Worm (Caenorhabditis elegans) whole organism, dauer: ENCODE data around the gene mdt-30.

ENCODE experiments used
- unc-62 ChIP-seq: sonication (generic microtip); optimal IDR thresholded peaks from 2 replicates; lab custom pipeline; 2017; ENCODE audit warnings: missing biosample characterization, missing genetic modification reagents, missing genetic modification characterization

mdt-30 gene

DNA sequence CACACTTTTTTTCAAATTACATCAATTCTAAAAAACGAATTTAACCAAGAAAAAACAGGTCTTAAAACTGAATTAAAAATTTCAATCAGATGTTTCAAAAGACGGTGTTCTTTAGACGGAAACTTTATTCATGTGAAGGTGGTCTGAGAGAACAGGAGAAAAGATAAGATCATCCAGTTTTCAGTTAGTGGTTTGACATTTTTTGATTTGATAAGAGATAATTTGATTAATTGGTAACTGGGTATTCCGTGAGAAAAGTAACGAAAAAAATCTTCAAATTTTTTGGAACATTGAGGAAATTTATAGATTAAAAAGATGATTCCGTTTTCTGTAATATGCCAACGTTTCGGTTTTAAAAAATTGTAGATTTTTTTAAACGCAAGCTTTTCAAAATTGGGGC is 8.7 kb upstream of the mdt-30 start:
- no peak for TF ChIP-seq unc-62

DNA sequence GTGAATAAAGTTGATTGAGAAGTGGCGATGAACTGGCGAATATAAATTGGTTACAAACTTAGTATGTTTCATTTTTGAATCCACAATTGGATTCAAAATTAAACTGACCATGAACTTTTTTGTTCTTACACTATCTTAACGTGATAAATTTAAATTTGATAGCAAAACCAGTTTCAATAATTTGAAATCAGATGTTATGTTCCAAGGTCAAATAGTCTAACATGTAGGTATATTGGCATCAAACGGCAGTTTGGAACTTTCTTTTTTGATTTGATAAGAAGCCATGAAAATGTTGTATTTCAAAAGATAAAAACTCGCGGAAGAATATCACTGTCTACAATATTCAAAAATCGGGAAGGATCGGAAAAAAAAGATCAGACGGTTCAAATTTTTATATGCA is 8.2 kb upstream of the mdt-30 start:
- no peak for TF ChIP-seq unc-62

DNA sequence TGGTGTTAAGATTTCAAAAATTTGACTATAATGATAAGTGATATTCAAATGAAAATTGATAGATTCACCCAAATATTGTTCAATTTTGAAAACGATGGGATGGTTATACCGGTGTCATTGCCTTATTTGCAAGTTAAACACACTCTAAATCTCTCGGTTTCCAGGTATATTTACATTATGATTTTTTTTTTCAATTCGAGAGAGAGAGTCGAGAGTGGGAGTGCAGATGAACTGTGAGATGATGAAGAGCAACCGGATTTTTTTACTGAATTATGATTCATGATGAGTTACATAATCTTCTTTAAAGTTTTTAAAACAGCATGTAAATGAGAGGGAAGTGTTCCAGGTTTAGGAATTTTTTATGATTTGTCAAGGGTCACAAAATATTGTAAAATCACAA is 5.7 kb upstream of the mdt-30 start, which contains the start of gene F44B9.10:
Gene F44B9.10 (minus strand): TSS at position 101 of the 400 bp plus-strand sequence.
- TF ChIP-seq unc-62: no peak

DNA sequence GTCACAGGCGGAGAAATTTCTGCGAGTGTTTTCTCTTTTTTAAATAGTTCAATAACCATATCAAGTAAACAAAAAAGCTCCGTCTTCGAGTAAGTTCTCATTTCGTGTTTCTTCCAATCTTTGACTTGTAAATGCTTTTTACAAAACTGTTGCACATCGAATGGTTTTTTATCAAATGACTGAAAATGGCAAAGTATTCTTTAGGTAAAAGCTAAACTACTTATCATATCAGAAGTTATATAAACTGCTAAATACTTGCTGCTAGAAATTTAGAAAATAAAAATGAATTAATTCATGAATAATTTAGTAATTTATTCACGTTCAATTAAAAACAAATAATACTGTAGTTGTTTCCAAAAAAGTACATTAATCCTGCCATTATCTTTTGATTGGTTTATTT is 3.1 kb upstream of the mdt-30 start, which contains the start of gene F44B9.9:
Gene F44B9.9 (minus strand): TSS at position 101 of the 400 bp plus-strand sequence.
- TF ChIP-seq unc-62: no peak

DNA sequence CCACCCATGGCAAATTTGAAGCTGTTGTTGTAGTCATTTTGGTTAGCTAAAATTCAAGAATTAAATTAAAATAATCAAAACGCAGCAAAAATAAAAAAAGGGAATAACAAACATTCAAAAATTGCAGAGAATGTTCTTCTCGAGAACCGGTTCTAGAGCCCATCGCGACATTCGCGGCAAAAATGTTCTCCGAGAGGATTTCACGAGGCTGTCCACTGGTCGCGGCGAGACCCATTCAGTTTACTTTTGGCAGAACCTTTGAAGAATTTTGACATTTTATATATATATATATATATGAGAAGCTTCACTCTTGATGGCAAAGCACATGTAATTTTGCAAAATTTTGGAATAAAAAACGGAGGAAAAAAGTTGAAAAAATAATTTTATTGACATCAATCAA is 1.6 kb upstream of the mdt-30 start, which contains the start of gene F44B9.8:
Gene F44B9.8 (minus strand): TSS at position 163 of the 400 bp plus-strand sequence.
- no peak for TF ChIP-seq unc-62

DNA sequence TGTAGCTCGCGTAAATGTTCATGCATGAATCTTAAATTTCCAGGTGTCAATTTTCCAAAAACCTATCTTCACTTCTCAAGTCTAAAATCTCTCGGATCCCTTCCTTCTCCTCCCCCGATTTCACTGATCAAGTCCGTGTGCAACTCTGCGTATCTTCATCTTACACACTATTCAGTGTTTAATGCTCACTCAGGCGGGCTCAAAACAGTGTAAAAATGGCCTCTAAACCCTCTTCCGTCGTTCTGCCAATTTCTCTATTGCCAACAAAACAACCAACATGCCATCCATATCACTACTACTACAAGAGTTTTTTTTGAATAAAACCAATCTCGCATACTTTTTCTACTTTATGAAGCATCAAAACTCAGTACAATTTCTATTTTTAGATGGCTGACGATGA is 5.8 kb downstream of the mdt-30 start, which contains the start of gene F44B9.2:
Gene F44B9.2 (plus strand): TSS at position 387 of the 400 bp plus-strand sequence.
- no peak for TF ChIP-seq unc-62

DNA sequence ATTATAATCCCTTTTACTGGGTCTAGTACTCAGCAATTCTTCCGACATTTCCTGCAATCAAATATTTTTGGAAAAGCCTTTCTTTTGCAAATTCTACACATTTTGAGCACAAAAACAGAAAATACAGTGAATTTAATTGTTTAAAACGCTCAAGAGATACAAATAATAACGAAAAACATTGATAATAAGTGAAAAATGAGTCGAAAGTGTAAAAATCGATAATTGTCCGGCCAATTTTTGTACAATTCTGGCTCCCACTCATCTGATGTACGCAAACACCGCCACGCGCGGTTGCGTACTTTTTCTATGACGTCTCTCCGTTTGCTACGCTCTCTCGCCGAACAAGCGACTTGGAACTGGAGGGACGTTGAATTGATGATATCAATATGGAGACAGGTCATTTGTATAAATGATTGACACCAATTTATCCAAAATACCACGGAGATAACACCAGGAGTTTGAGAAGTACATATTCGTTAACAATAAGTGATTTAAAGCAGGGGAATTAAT is 7.0 kb downstream of the mdt-30 start, which contains the start of gene lin-36:
Gene lin-36 (minus strand): TSS at position 51 of the 510 bp plus-strand sequence.
- no peak for TF ChIP-seq unc-62

DNA sequence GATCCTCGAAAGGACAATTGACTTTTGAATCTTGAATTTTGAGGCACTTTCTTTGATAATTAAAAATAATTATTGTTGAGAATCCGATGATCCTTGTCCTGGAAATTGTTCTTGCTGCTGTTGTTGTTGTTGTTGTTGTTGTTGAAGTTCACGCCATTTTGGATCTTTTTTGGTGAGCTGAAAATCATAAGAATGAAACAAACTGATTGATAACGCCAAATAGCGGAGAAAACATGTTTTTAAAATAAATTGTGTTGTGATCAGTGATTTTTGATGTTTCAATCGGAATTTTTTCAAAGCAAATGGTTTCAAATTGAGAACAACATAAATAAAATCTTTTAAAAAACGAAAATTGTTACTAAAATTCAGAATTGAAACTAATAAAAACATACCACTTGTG is 10.8 kb downstream of the mdt-30 start:
- TF ChIP-seq unc-62: no peak

DNA sequence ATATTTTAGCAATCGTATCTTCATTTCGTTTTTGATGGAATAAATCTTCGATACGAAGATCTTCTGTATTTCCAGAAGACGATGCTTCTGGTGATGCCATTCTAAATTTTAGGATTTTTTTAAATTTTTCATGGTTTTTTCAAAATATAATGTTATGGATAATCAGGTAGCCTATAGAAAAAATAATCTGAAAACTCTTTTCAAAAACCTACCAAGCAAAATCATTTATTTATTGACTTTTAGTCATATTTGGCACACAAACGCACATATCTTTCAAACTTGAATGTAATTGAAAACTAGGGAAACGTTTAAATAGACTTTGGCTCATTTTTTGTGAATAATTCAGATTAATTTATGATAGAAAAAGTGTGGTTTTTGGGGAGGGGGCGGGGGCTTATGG is 11.4 kb downstream of the mdt-30 start, which contains the start of gene F44B9.5:
Gene F44B9.5 (minus strand): TSS at position 101 of the 400 bp plus-strand sequence.
- no peak for TF ChIP-seq unc-62

DNA sequence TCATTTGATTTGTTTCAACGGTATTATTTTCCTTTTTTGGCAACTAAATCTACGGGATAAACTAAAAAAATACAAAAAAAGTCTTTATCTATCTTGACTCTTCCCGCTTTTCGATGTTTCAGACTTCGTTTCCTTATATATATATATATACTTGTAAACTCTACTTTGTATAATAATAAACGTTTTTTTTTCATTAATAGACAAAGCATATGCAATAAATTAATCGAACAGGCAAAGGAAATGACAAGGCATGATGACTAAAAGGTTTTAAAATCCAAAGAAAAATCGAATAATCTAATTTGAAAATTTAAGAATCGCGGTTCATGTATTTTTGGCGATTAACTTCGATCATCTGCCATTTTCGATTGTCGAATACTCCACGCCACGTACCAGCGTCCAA is 14.3 kb downstream of the mdt-30 start:
- no peak for TF ChIP-seq unc-62

DNA sequence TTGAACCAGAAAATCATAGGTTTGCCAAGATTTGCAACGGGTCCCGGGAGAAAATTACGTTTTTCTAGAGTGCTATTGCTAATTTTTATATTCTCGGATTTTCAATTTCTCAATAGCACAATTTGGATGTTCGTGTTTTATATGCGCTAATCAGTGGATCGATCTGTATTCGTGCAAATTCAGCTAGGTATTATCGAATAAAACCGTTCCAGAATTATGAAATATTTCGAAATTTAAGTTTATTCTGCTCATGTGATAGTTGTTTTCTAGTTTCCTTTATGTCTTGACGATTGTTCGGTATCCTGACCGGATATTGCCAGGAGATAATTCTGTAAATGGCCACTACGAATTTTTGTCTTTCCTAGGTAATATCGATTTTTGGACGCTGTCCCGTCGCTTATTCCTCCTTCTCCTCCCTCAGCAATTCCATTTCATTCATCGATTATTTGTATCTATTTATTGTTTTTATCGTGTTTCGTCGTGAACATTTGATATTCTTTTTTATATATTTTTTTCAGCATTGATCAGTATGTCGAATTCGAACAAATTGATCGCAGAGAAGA is 17.5 kb downstream of the mdt-30 start, which contains the start of gene cit-1.2:
Gene cit-1.2 (plus strand): TSS at position 513 of the 563 bp plus-strand sequence.
- TF ChIP-seq unc-62: no peak

DNA sequence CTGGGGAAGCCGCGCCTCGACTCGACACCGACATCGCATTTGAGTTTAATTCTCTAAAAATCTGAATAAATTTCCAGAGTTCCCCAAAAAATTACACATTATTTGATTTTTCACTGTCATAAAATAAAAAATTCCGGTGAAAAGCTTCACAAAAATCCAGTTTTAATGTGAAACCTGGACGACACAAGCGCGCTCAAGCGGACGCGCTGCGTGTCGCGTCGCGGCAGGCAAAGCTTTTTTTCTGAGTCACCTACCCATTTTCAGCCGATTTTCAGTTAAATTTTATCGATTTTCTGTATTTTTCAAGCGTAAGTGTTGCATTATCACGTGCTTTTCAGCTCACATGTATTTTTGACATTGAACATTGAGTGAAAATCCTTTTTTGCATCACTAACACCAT is 18.1 kb downstream of the mdt-30 start, which contains the start of gene cit-1.1:
Gene cit-1.1 (minus strand): TSS at position 53 of the 400 bp plus-strand sequence.
- no peak for TF ChIP-seq unc-62

DNA sequence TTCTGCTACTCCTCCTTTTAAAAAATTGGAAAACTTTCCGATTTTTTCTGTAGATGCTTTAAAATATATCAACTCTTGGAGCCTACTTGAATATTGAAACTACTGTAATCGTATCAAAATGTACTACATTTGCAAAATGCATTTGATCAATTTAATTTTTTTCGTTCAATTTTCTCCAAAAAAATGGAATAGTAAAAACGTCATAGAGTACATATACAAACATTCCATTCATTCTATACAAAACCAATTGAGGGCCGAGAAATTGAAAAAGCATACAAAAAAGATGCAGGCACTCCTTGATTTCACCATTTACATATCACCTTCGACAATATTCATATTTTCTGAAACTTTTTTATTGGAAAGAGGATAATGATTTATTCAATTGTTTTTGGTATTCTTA is 23.8 kb downstream of the mdt-30 start, which contains the start of gene C06G4.6:
Gene C06G4.6 (plus strand): TSS at position 301 of the 400 bp plus-strand sequence.
- TF ChIP-seq unc-62: no peak

DNA sequence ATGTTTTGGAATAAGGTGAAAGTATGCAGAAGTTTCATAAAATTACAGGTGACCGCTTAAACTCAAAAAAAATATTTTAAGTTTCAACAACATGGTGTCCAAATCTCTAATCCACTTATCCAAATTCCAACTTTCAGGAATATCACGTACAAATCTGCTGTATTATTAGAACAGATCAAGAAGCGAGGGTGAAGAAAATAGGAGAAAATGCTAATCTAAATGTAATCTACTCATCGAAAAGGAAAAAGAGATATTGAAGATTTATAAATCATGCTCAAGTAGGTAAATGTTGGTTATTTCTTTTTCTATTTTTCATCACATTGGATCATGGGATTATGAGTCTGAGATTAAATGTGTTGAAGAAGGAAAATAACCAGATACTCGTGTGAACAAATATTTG is 26.3 kb downstream of the mdt-30 start:
- TF ChIP-seq unc-62: no peak

DNA sequence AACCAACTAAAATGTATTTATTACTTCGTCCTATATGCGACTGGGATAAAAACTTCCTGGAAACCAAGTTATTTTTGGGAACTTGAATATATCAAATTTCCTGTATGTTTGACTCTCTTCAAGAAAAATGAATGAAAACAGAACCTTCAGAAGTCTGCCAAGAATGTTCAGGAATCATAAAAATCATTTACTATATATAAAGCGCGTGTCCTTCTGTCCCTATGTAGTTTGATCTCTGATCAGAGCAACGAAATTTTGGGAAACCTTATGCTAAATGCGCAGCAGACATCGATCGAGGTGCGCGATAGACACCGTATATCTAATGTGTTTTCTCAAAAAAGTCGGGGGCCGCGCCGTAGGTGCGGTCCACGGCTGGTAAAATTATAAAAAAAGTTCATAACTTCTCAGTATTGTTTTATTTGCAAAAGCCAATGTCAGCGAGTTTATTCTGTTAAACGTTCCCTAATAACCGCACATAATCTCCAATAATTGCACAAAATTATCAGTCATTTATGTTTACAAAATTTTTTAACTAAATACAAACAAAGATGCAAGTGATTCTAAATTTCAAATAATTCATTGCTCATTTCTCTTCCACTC is 30.3 kb downstream of the mdt-30 start:
- TF ChIP-seq unc-62: no peak

DNA sequence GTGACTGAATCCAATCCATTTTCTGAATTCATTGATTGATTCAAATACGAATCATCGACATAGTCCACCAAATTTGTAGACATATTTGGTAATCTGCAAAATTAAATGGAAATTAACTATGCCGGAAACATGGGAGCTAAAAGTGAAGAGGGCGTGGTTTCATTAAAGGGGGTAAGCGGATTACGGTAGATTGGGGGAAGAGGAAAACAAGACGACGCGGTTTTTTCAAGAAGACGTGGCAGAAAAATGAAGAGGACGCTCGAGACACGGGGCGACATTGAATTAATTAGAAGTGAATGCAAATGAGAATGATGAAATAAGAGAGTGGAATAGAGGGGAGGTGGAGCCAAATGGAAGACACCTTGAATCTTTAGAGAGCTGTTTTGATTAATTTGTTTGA is 31.5 kb downstream of the mdt-30 start, which contains the start of gene npr-17:
Gene npr-17 (minus strand): TSS at position 101 of the 400 bp plus-strand sequence.
- TF ChIP-seq unc-62: no peak

DNA sequence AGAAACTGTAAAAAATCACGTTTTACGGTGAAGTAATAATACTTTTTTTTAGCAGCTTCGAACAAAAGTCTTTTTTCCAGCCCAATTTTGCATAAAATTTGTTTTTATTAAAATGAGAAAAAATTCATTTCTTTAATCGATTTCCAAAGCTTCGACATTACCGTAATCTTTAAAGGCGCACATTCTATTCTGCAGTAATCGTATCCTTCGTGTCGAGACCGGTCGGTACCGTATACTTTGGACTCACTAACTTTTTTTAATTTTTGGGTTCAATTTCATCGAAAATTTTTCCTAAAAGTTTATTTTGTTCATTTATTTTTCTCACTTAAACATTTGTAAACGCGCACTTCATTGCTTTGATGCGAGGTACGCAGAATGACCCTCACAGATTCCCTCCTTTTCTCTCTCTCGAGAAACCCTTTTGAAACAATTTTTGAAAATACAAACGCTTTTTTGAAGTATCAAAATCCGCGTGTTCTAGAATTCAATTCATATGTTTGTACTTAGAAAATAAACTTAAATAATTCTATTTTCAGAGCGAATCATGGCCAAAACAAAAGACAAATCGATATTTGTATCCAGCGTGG is 41.2 kb downstream of the mdt-30 start, which contains the start of gene hrpk-2:
Gene hrpk-2 (plus strand): TSS at position 537 of the 587 bp plus-strand sequence.
- no peak for TF ChIP-seq unc-62
